Worm (Caenorhabditis elegans) whole organism, L3 larva: Measurements from ENCODE around the gene his-71.

ENCODE experiments used
- mdl-1 ChIP-seq: fragments of 150-350 bp; optimal IDR thresholded peaks from 2 replicates; lab custom pipeline; 2014; ENCODE audit warnings: missing biosample characterization, missing genetic modification characterization
- unc-39 ChIP-seq: sonication (generic microtip); optimal IDR thresholded peaks from 4 replicates; lab custom pipeline; 2017; ENCODE audit warnings: missing biosample characterization, missing genetic modification characterization

ce11 chrX:7988457-7988856, 6.6 kb upstream of the his-71 start:
- TF ChIP-seq unc-39 (tag; lab: Kevin White, UChicago) (no peak), mdl-1 (no peak)
